Fruit fly (Drosophila melanogaster) whole organism, wandering third instar larva: Measurements from ENCODE around the gene Cln3.

Source experiments
- Vsx2 ChIP-seq: fragments of 200-300, 225-300 bp; sonication (Bioruptor generic); optimal IDR thresholded peaks from 2 replicates; lab custom pipeline; 2018; ENCODE audit warnings: missing biosample characterization, missing genetic modification characterization; ENCODE audit not compliant: partially characterized antibody
- fru ChIP-seq: fragments of 200-800 bp; sonication (Bioruptor generic); optimal IDR thresholded peaks from 3 replicates; lab custom pipeline; 2016; ENCODE audit warnings: missing biosample characterization, mild to moderate bottlenecking, missing genetic modification characterization
- h ChIP-seq: fragments of 200-800 bp; sonication (Bioruptor generic); optimal IDR thresholded peaks from 3 replicates; lab custom pipeline; 2016; ENCODE audit warnings: missing biosample characterization, mild to moderate bottlenecking, missing genetic modification characterization
- lola ChIP-seq: fragments of >200 bp; optimal IDR thresholded peaks from 2 replicates; lab custom pipeline; 2017; ENCODE audit warnings: missing biosample characterization, missing genetic modification characterization
- pan ChIP-seq: fragments of >200 bp; optimal IDR thresholded peaks from 2 replicates; lab custom pipeline; 2017
- psq ChIP-seq: fragments of 200-800 bp; sonication (Bioruptor generic); optimal IDR thresholded peaks from 3 replicates; lab custom pipeline; 2017; ENCODE audit warnings: missing biosample characterization, mild to moderate bottlenecking, missing genetic modification characterization, moderate library complexity
- rgr ChIP-seq: fragments of 200-800 bp; sonication (Bioruptor generic); optimal IDR thresholded peaks from 3 replicates; lab custom pipeline; 2016; ENCODE audit warnings: missing biosample characterization, mild to moderate bottlenecking, missing genetic modification characterization

dm6 chr3L:17814036-17814435 lies at the start of gene Cln3:
- TF ChIP-seq Vsx2 (GFP tag; lab: Kevin White, UChicago): peak; percentile 19
- no peak for TF ChIP-seq rgr (GFP tag; lab: Kevin White, UChicago)
- TF ChIP-seq pan (lab: Kevin White, UChicago): no peak
- TF ChIP-seq h: no peak
- TF ChIP-seq fru (GFP tag; lab: Kevin White, UChicago): no peak
- no peak for TF ChIP-seq lola
- TF ChIP-seq psq (GFP tag; lab: Kevin White, UChicago): no peak
